Fruit fly (Drosophila melanogaster) whole organism, wandering third instar larva: Measurements from ENCODE around the gene Ank.

Experiments used
- Abd-B ChIP-seq: fragments of >200 bp; optimal IDR thresholded peaks from 2 replicates; lab custom pipeline; 2017; ENCODE audit warnings: missing biosample characterization, missing genetic modification characterization
- HLH106 ChIP-seq: fragments of 200-800 bp; optimal IDR thresholded peaks from 3 replicates; lab custom pipeline; 2019; ENCODE audit warnings: missing biosample characterization, mild to moderate bottlenecking, missing genetic modification characterization, moderate library complexity
- N ChIP-seq: fragments of >200 bp; optimal IDR thresholded peaks from 2 replicates; lab custom pipeline; 2018; ENCODE audit warnings: missing biosample characterization, missing external identifiers, missing genetic modification characterization
- OdsH ChIP-seq: fragments of 200-800 bp; sonication (Bioruptor generic); optimal IDR thresholded peaks from 2 replicates; lab custom pipeline; 2016; ENCODE audit warnings: missing biosample characterization, mild to moderate bottlenecking, missing genetic modification characterization
- Vsx2 ChIP-seq: fragments of 200-300, 225-300 bp; sonication (Bioruptor generic); optimal IDR thresholded peaks from 2 replicates; lab custom pipeline; 2018; ENCODE audit warnings: missing biosample characterization, missing genetic modification characterization; ENCODE audit not compliant: partially characterized antibody
- h ChIP-seq: fragments of 200-800 bp; sonication (Bioruptor generic); optimal IDR thresholded peaks from 3 replicates; lab custom pipeline; 2016; ENCODE audit warnings: missing biosample characterization, mild to moderate bottlenecking, missing genetic modification characterization
- psq ChIP-seq: fragments of 200-800 bp; sonication (Bioruptor generic); optimal IDR thresholded peaks from 3 replicates; lab custom pipeline; 2017; ENCODE audit warnings: missing biosample characterization, mild to moderate bottlenecking, missing genetic modification characterization, moderate library complexity

DNA sequence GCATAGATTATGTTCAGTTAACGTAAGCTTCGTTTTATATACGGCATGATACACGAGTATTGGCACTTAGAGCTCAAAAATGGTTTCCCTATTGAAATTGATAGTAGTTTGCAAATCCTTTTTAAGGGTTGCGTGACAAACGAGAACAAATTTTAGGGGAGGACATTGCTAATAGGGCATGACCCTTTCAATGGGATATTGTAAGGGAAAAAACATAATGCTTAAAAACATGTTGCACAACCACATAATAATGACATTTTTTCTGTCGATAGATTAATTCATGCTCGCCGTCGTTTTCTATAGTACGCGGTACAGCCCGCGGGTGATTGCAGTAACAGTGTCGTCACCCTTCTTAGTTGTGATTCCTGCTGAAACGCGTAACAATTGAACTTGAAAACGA lies 44.8 kb downstream of the Ank start:
- no peak for TF ChIP-seq OdsH (GFP tag; lab: Kevin White, UChicago)
- TF ChIP-seq h (GFP tag; lab: Kevin White, UChicago), result no peak
- TF ChIP-seq N (GFP tag; lab: Kevin White, UChicago), result no peak
- no peak for TF ChIP-seq HLH106 (tag; lab: Kevin White, UChicago)
- no peak for TF ChIP-seq psq (GFP tag; lab: Kevin White, UChicago)
- no peak for TF ChIP-seq Vsx2
- TF ChIP-seq Abd-B (GFP tag; lab: Kevin White, UChicago), result no peak
